Fruit fly (Drosophila melanogaster) whole organism, embryonic: ENCODE data around the gene Nmt.

Source experiments
- ATbp ChIP-seq: fragments of 200-800 bp; sonication (Bioruptor generic); optimal IDR thresholded peaks from 2 replicates; lab custom pipeline; 2017; ENCODE audit warnings: missing biosample characterization, mild to moderate bottlenecking, missing genetic modification characterization, missing genetic modification reagents
- Asciz ChIP-seq: fragments of 200-800 bp; sonication (Bioruptor generic); optimal IDR thresholded peaks from 2 replicates; lab custom pipeline; 2017; ENCODE audit warnings: missing biosample characterization, mild to moderate bottlenecking, missing genetic modification characterization, missing genetic modification reagents
- CG12744 ChIP-seq: fragments of 200-800 bp; sonication (Bioruptor generic); optimal IDR thresholded peaks from 2 replicates; lab custom pipeline; 2016; ENCODE audit warnings: missing biosample characterization, missing genetic modification characterization
- CG14667 ChIP-seq: fragments of 200-800 bp; sonication (Bioruptor generic); IDR thresholded peaks from 2 replicates; pipeline ENCODE4 v1.3.6; 2022; ENCODE audit warnings: missing biosample characterization, missing genetic modification characterization
- CG15269 ChIP-seq: fragments of 200-800 bp; sonication (Bioruptor generic); optimal IDR thresholded peaks from 2 replicates; lab custom pipeline; 2018; ENCODE audit warnings: missing biosample characterization, mild to moderate bottlenecking, missing genetic modification characterization, moderate library complexity
- CG1529 ChIP-seq: fragments of 200-800 bp; sonication (Bioruptor generic); optimal IDR thresholded peaks from 3 replicates; lab custom pipeline; 2018; ENCODE audit warnings: missing biosample characterization, missing genetic modification characterization
- CG15479 ChIP-seq: fragments of 200-800 bp; sonication (Bioruptor generic); optimal IDR thresholded peaks from 3 replicates; lab custom pipeline; 2019; ENCODE audit warnings: missing biosample characterization, mild to moderate bottlenecking, missing genetic modification characterization, moderate library complexity
- CG1602 ChIP-seq: fragments of 200-800 bp; sonication (Bioruptor generic); optimal IDR thresholded peaks from 3 replicates; lab custom pipeline; 2016; ENCODE audit warnings: missing biosample characterization, missing genetic modification characterization
- CG18619 ChIP-seq: fragments of 200-800 bp; sonication (Bioruptor generic); optimal IDR thresholded peaks from 3 replicates; lab custom pipeline; 2017; ENCODE audit warnings: missing biosample characterization, mild to moderate bottlenecking, missing genetic modification characterization
- CG32767 ChIP-seq: fragments of 200-800 bp; sonication (Bioruptor generic); IDR thresholded peaks from 2 replicates; pipeline ENCODE4 v1.3.6; 2022; ENCODE audit warnings: missing biosample characterization, missing genetic modification characterization
- CG3281 ChIP-seq: fragments of 200-800 bp; sonication (Bioruptor generic); optimal IDR thresholded peaks from 3 replicates; lab custom pipeline; 2017; ENCODE audit warnings: missing biosample characterization, mild to moderate bottlenecking, missing genetic modification characterization
- CG3995 ChIP-seq: fragments of 200-800 bp; sonication (Bioruptor generic); optimal IDR thresholded peaks from 3 replicates; lab custom pipeline; 2016; ENCODE audit warnings: missing biosample characterization, missing genetic modification characterization
- CG4404 ChIP-seq: fragments of 200-800 bp; sonication (Bioruptor generic); IDR thresholded peaks from 2 replicates; pipeline ENCODE4 v1.3.6; 2022; ENCODE audit warnings: missing biosample characterization, missing genetic modification characterization
- CG4854 ChIP-seq: fragments of 200-800 bp; sonication (Bioruptor generic); optimal IDR thresholded peaks from 2 replicates; lab custom pipeline; 2016; ENCODE audit warnings: missing biosample characterization, missing genetic modification characterization, inconsistent platforms
- CG6654 ChIP-seq: fragments of 200-800 bp; sonication (Bioruptor generic); optimal IDR thresholded peaks from 2 replicates; lab custom pipeline; 2017; ENCODE audit warnings: missing biosample characterization, mild to moderate bottlenecking, missing genetic modification characterization
- CG6791 ChIP-seq: fragments of 200-800 bp; sonication (Bioruptor generic); IDR thresholded peaks from 3 replicates; pipeline ENCODE4 v1.3.6; 2022; ENCODE audit warnings: missing biosample characterization, missing genetic modification characterization; ENCODE audit not compliant: partially characterized antibody
- CG7271 ChIP-seq: fragments of 200-800 bp; sonication (Bioruptor generic); optimal IDR thresholded peaks from 2 replicates; lab custom pipeline; 2018; ENCODE audit warnings: missing biosample characterization, mild to moderate bottlenecking, missing genetic modification characterization, moderate library complexity
- CG8281 ChIP-seq: fragments of 200-800 bp; sonication (Bioruptor generic); optimal IDR thresholded peaks from 2 replicates; lab custom pipeline; 2018; ENCODE audit warnings: missing biosample characterization, mild to moderate bottlenecking, missing genetic modification characterization, moderate library complexity
- CG9727 ChIP-seq: fragments of 200-800 bp; sonication (Bioruptor generic); optimal IDR thresholded peaks from 3 replicates; lab custom pipeline; 2017; ENCODE audit warnings: missing biosample characterization, mild to moderate bottlenecking, missing genetic modification characterization
- Chrac-16 ChIP-seq: fragments of 200-800 bp; sonication (Bioruptor generic); optimal IDR thresholded peaks from 3 replicates; lab custom pipeline; 2016; ENCODE audit warnings: missing biosample characterization, missing genetic modification characterization
- CkIIα-i1 ChIP-seq: fragments of 200-800 bp; sonication (Bioruptor generic); IDR thresholded peaks from 2 replicates; pipeline ENCODE4 v1.3.6; 2022; ENCODE audit warnings: missing biosample characterization, missing genetic modification characterization
- HHEX ChIP-seq: fragments of 200-800 bp; sonication (Bioruptor generic); optimal IDR thresholded peaks from 3 replicates; lab custom pipeline; 2017; ENCODE audit warnings: missing biosample characterization, mild to moderate bottlenecking, missing genetic modification characterization, missing genetic modification reagents
- Lpt ChIP-seq: fragments of >200 bp; optimal IDR thresholded peaks from 2 replicates; lab custom pipeline; 2018; ENCODE audit warnings: missing biosample characterization, missing genetic modification characterization
- Rfx ChIP-seq: fragments of 200-800 bp; sonication (Bioruptor generic); IDR thresholded peaks from 2 replicates; pipeline ENCODE4 v1.3.6; 2022; ENCODE audit warnings: missing biosample characterization, missing genetic modification characterization
- Six4 ChIP-seq: fragments of 200-800 bp; sonication (Bioruptor generic); optimal IDR thresholded peaks from 2 replicates; lab custom pipeline; 2016; ENCODE audit warnings: missing biosample characterization, missing genetic modification characterization
- Sry-β ChIP-seq: fragments of 200-800 bp; sonication (Bioruptor generic); optimal IDR thresholded peaks from 2 replicates; lab custom pipeline; 2018; ENCODE audit warnings: missing biosample characterization, mild to moderate bottlenecking, missing genetic modification characterization, moderate library complexity
- cato ChIP-seq: fragments of 200-800 bp; sonication (Bioruptor generic); optimal IDR thresholded peaks from 2 replicates; lab custom pipeline; 2016; ENCODE audit warnings: missing biosample characterization, missing genetic modification characterization, borderline replicate concordance
- crol ChIP-seq: fragments of 200-800 bp; sonication (Bioruptor generic); IDR thresholded peaks from 2 replicates; pipeline ENCODE4 v1.3.6; 2022; ENCODE audit warnings: missing biosample characterization, missing genetic modification characterization
- da ChIP-seq: fragments of 200-800 bp; sonication (Bioruptor generic); optimal IDR thresholded peaks from 2 replicates; lab custom pipeline; 2016; ENCODE audit warnings: missing biosample characterization, missing genetic modification characterization
- ems ChIP-seq: fragments of 200-800 bp; sonication (Bioruptor generic); optimal IDR thresholded peaks from 3 replicates; lab custom pipeline; 2016; ENCODE audit warnings: missing biosample characterization, missing genetic modification characterization
- en ChIP-seq: fragments of 200-800 bp; sonication (Bioruptor generic); optimal IDR thresholded peaks from 2 replicates; lab custom pipeline; 2016; ENCODE audit warnings: missing biosample characterization, missing genetic modification characterization
- eyg ChIP-seq: fragments of 200-800 bp; sonication (Bioruptor generic); optimal IDR thresholded peaks from 3 replicates; lab custom pipeline; 2016; ENCODE audit warnings: missing biosample characterization, missing genetic modification characterization
- grn ChIP-seq: fragments of 200-800 bp; sonication (Bioruptor generic); optimal IDR thresholded peaks from 3 replicates; lab custom pipeline; 2017; ENCODE audit warnings: missing biosample characterization, missing genetic modification characterization
- gro ChIP-seq: fragments of 200-800 bp; sonication (Bioruptor generic); optimal IDR thresholded peaks from 2 replicates; lab custom pipeline; 2016; ENCODE audit warnings: missing biosample characterization, missing genetic modification characterization
- gsb ChIP-seq: fragments of 200-800 bp; sonication (Bioruptor generic); IDR thresholded peaks from 2 replicates; pipeline ENCODE4 v1.3.6; 2022; ENCODE audit warnings: missing biosample characterization, missing genetic modification characterization
- hbn ChIP-seq: fragments of 200-800 bp; sonication (Bioruptor generic); IDR thresholded peaks from 2 replicates; pipeline ENCODE4 v1.3.6; 2022; ENCODE audit warnings: missing biosample characterization, missing genetic modification characterization; ENCODE audit not compliant: partially characterized antibody
- kni ChIP-seq: fragments of 200-800 bp; sonication (Bioruptor generic); optimal IDR thresholded peaks from 3 replicates; lab custom pipeline; 2017; ENCODE audit warnings: mild to moderate bottlenecking, missing biosample characterization, missing genetic modification reagents, missing genetic modification characterization
- lbe ChIP-seq: fragments of 200-800 bp; sonication (Bioruptor generic); optimal IDR thresholded peaks from 2 replicates; lab custom pipeline; 2016; ENCODE audit warnings: missing biosample characterization, mild to moderate bottlenecking, missing genetic modification characterization
- mirr ChIP-seq: fragments of 200-800 bp; sonication (Bioruptor generic); optimal IDR thresholded peaks from 3 replicates; lab custom pipeline; 2018; ENCODE audit warnings: missing biosample characterization, mild to moderate bottlenecking, missing genetic modification characterization
- oc ChIP-seq: fragments of 200-800 bp; sonication (Bioruptor generic); optimal IDR thresholded peaks from 2 replicates; lab custom pipeline; 2018; ENCODE audit warnings: missing biosample characterization, mild to moderate bottlenecking, missing genetic modification characterization, moderate library complexity
- peb ChIP-seq: fragments of 200-800 bp; sonication (Bioruptor generic); IDR thresholded peaks from 2 replicates; pipeline ENCODE4 v1.3.6; 2022; ENCODE audit warnings: missing biosample characterization, missing genetic modification characterization
- pum ChIP-seq: fragments of 200-800 bp; sonication (Bioruptor generic); optimal IDR thresholded peaks from 2 replicates; lab custom pipeline; 2016; ENCODE audit warnings: missing biosample characterization, missing genetic modification characterization
- seq ChIP-seq: fragments of 200-800 bp; sonication (Bioruptor generic); IDR thresholded peaks from 2 replicates; pipeline ENCODE4 v1.3.6; 2022; ENCODE audit warnings: missing biosample characterization, missing genetic modification characterization
- shn ChIP-seq: fragments of 200-800 bp; sonication (Bioruptor generic); optimal IDR thresholded peaks from 3 replicates; lab custom pipeline; 2016; ENCODE audit warnings: missing biosample characterization, missing genetic modification characterization
- sqz ChIP-seq: fragments of 200-800 bp; sonication (Bioruptor generic); optimal IDR thresholded peaks from 3 replicates; lab custom pipeline; 2018; ENCODE audit warnings: missing biosample characterization, mild to moderate bottlenecking, missing genetic modification characterization
- toy ChIP-seq: fragments of 200-800 bp; sonication (Bioruptor generic); IDR thresholded peaks from 2 replicates; pipeline ENCODE4 v1.3.6; 2022; ENCODE audit warnings: missing biosample characterization, missing genetic modification characterization
- tup ChIP-seq: fragments of 200-800 bp; sonication (Bioruptor generic); optimal IDR thresholded peaks from 2 replicates; lab custom pipeline; 2016; ENCODE audit warnings: missing biosample characterization, mild to moderate bottlenecking, missing genetic modification characterization, moderate library complexity
- unpg ChIP-seq: fragments of 200-800 bp; sonication (Bioruptor generic); optimal IDR thresholded peaks from 3 replicates; lab custom pipeline; 2018; ENCODE audit warnings: missing biosample characterization, mild to moderate bottlenecking, missing genetic modification characterization, moderate library complexity
- usp ChIP-seq: fragments of >200 bp; optimal IDR thresholded peaks from 2 replicates; lab custom pipeline; 2017; ENCODE audit warnings: missing biosample characterization, missing genetic modification characterization
- vvl ChIP-seq: fragments of 200-800 bp; sonication (Bioruptor generic); IDR thresholded peaks from 2 replicates; pipeline ENCODE4 v1.3.6; 2022; ENCODE audit warnings: missing biosample characterization, missing genetic modification characterization
- zf30C ChIP-seq: fragments of 200-800 bp; sonication (Bioruptor generic); optimal IDR thresholded peaks from 3 replicates; lab custom pipeline; 2018; ENCODE audit warnings: missing biosample characterization, mild to moderate bottlenecking, missing genetic modification characterization

Gene Nmt

DNA sequence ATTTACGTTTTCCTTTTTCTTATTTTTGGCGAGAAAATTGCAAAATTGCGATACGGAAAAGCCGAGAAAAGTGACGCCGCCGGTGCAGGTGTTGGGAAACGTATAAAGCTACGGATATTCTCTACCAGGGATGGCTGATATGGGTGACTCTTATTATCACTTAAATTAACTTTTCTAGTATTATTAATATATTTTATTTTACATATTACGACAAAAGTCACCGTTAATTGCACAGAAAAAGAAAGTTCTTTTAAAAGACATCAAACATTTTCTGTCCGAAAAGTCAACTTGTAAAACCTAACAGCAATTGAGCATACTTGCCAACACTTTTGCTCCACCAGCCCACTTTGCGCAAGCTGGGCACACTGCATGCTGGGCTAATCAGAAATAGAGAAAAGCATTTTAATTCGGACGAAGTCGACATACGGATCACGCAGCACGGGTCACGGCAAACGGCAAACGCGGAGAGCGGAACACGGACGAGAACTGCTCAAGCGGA is 50.5 kb downstream of the Nmt start, which contains the start of the genes Cds and Uba2 (continued):
- TF ChIP-seq CG4854 (GFP tag; lab: Kevin White, UChicago) (peak; percentile 63), grn (no peak), gsb (GFP tag; lab: Robert Waterston, UW) (peak; percentile 65), CG4404 (GFP tag; lab: Robert Waterston, UW) (peak; percentile 91), CG8281 (tag; lab: Kevin White, UChicago) (peak; percentile 75), CG32767 (peak; percentile 86; the same call in 1 of the 2 replicates), usp (no peak), Rfx (GFP tag; lab: Robert Waterston, UW) (peak; percentile 96), toy (no peak; the same call in none of the 2 replicates), CG7271 (peak; percentile 74), pum (peak; percentile 75), unpg (GFP tag; lab: Kevin White, UChicago) (peak; percentile 93), sqz (no peak), CG3995 (GFP tag; lab: Kevin White, UChicago) (peak; percentile 81), CG18619 (peak; percentile 91), shn (GFP tag; lab: Kevin White, UChicago) (peak; percentile 75), hbn (GFP tag; lab: Robert Waterston, UW) (no peak), CG1529 (peak; percentile 73), CG3281 (peak; percentile 95), seq (GFP tag; lab: Robert Waterston, UW) (peak; percentile 87), oc (peak; percentile 85), peb (no peak), cato (peak; percentile 90), CG14667 (GFP tag; lab: Robert Waterston, UW) (peak; percentile 82), Six4 (GFP tag; lab: Kevin White, UChicago) (peak; percentile 87), Sry-β (GFP tag; lab: Kevin White, UChicago) (peak; percentile 75), Lpt (GFP tag; lab: Kevin White, UChicago) (no peak), CG6791 (GFP tag; lab: Robert Waterston, UW) (no peak), ATbp (GFP tag; lab: Kevin White, UChicago) (peak; percentile 85), CG15269 (peak; percentile 93), vvl (peak; percentile 90), da (GFP tag; lab: Kevin White, UChicago) (no peak), tup (GFP tag; lab: Kevin White, UChicago) (peak; percentile 81), Chrac-16 (peak; percentile 93), mirr (GFP tag; lab: Kevin White, UChicago) (peak; percentile 80), crol (GFP tag; lab: Robert Waterston, UW) (peak; percentile 57), CG1602 (GFP tag; lab: Kevin White, UChicago) (peak; percentile 90), CG6654 (GFP tag; lab: Kevin White, UChicago) (peak; percentile 74), zf30C (GFP tag; lab: Kevin White, UChicago) (no peak), ems (GFP tag; lab: Kevin White, UChicago) (peak; percentile 84), HHEX (peak; percentile 93), CG12744 (GFP tag; lab: Kevin White, UChicago) (peak; percentile 51), CG9727 (GFP tag; lab: Kevin White, UChicago) (peak; percentile 91), CkIIα-i1 (GFP tag; lab: Robert Waterston, UW) (no peak), gro (GFP tag; lab: Kevin White, UChicago) (peak; percentile 81), en (no peak), kni (GFP tag; lab: Kevin White, UChicago) (peak; percentile 76), Asciz (peak; percentile 85), eyg (peak; percentile 59), CG15479 (GFP tag; lab: Kevin White, UChicago) (no peak), lbe (GFP tag; lab: Kevin White, UChicago) (peak; percentile 91)
